Worm (Caenorhabditis elegans) whole organism, L2 larva: ENCODE data around the gene ndx-3.

Experiments used
- C34F6.9 ChIP-seq: fragments of 150-350 bp; optimal IDR thresholded peaks from 2 replicates; lab custom pipeline; 2014; ENCODE audit warnings: missing biosample characterization, missing genetic modification characterization
- F13H6.1 ChIP-seq: sonication (generic microtip); optimal IDR thresholded peaks from 2 replicates; lab custom pipeline; 2016; ENCODE audit warnings: missing genetic modification characterization, missing compliant biosample characterization
- Y55F3AM.14 ChIP-seq: fragments of 200-800 bp; sonication (Bioruptor generic); optimal IDR thresholded peaks from 2 replicates; lab custom pipeline; 2018; ENCODE audit warnings: mild to moderate bottlenecking, missing genetic modification characterization, missing compliant biosample characterization
- alr-1 ChIP-seq: fragments of 150-350 bp; optimal IDR thresholded peaks from 2 replicates; lab custom pipeline; 2014; ENCODE audit warnings: missing biosample characterization, missing genetic modification characterization
- ama-1 ChIP-seq: fragments of 150-350 bp; optimal IDR thresholded peaks from 2 replicates; lab custom pipeline; 2018; ENCODE audit warnings: inconsistent platforms
- blmp-1 ChIP-seq: sonication (generic microtip); optimal IDR thresholded peaks from 2 replicates; lab custom pipeline; 2017; ENCODE audit warnings: missing genetic modification characterization, mild to moderate bottlenecking, missing compliant biosample characterization, antibody characterized with exemption, moderate library complexity; ENCODE audit not compliant: insufficient read depth
- ceh-16 ChIP-seq: fragments of 150-350 bp; optimal IDR thresholded peaks from 2 replicates; lab custom pipeline; 2014; ENCODE audit warnings: missing biosample characterization, missing genetic modification characterization
- ceh-82 ChIP-seq: fragments of 150-350 bp; optimal IDR thresholded peaks from 2 replicates; lab custom pipeline; 2014; ENCODE audit warnings: missing biosample characterization, missing genetic modification characterization
- crh-2 ChIP-seq: sonication (generic microtip); optimal IDR thresholded peaks from 2 replicates; lab custom pipeline; 2017; ENCODE audit warnings: missing biosample characterization, missing genetic modification characterization
- dmd-4 ChIP-seq: sonication (generic microtip); optimal IDR thresholded peaks from 2 replicates; lab custom pipeline; 2017; ENCODE audit warnings: missing biosample characterization, missing genetic modification characterization
- egl-27 ChIP-seq: sonication (generic microtip); optimal IDR thresholded peaks from 3 replicates; lab custom pipeline; 2017; ENCODE audit warnings: missing biosample characterization, missing genetic modification reagents, missing genetic modification characterization
- elt-3 ChIP-seq: sonication (generic microtip); optimal IDR thresholded peaks from 2 replicates; lab custom pipeline; 2017; ENCODE audit warnings: missing biosample characterization, missing genetic modification characterization
- fos-1 ChIP-seq: fragments of 150-350 bp; optimal IDR thresholded peaks from 2 replicates; lab custom pipeline; 2014; ENCODE audit warnings: missing biosample characterization, missing genetic modification characterization
- gmeb-1 ChIP-seq: fragments of 150-350 bp; optimal IDR thresholded peaks from 2 replicates; lab custom pipeline; 2014; ENCODE audit warnings: missing biosample characterization, missing genetic modification characterization
- lin-11 ChIP-seq: fragments of 150-350 bp; sonication (generic microtip); optimal IDR thresholded peaks from 2 replicates; lab custom pipeline; 2014; ENCODE audit warnings: missing biosample characterization, missing genetic modification characterization, inconsistent platforms, mixed read lengths
- lin-13 ChIP-seq: fragments of 150-350 bp; optimal IDR thresholded peaks from 2 replicates; lab custom pipeline; 2014; ENCODE audit warnings: missing biosample characterization, missing genetic modification reagents, missing genetic modification characterization
- lin-39 ChIP-seq: fragments of 150-350 bp; optimal IDR thresholded peaks from 2 replicates; lab custom pipeline; 2014; ENCODE audit warnings: missing biosample characterization, missing genetic modification reagents, missing genetic modification characterization
- lsy-2 ChIP-seq, 2 experiments: fragments of 150-350 bp in 1 of 2; sonication (generic microtip) in 1 of 2; optimal IDR thresholded peaks; 2 replicates each; lab custom pipeline; 2014 to 2017; ENCODE audit warnings: missing biosample characterization in 2 of 2, missing genetic modification characterization in 2 of 2
- mab-5 ChIP-seq: fragments of 150-350 bp; optimal IDR thresholded peaks from 2 replicates; lab custom pipeline; 2014; ENCODE audit warnings: missing biosample characterization, missing genetic modification characterization
- mbf-1 ChIP-seq: sonication (generic microtip); optimal IDR thresholded peaks from 2 replicates; lab custom pipeline; 2017; ENCODE audit warnings: missing biosample characterization, missing genetic modification characterization
- mdl-1 ChIP-seq, 2 experiments: fragments of 150-350 bp in 1 of 2; sonication (generic microtip) in 1 of 2; optimal IDR thresholded peaks; 2 replicates each; lab custom pipeline; 2017; ENCODE audit warnings: missing biosample characterization in 2 of 2, missing genetic modification characterization in 2 of 2
- nhr-10 ChIP-seq: sonication (generic microtip); optimal IDR thresholded peaks from 2 replicates; lab custom pipeline; 2017; ENCODE audit warnings: missing biosample characterization, missing genetic modification characterization
- nhr-11 ChIP-seq: fragments of 150-350 bp; optimal IDR thresholded peaks from 2 replicates; lab custom pipeline; 2014; ENCODE audit warnings: missing biosample characterization, missing genetic modification characterization
- nhr-12 ChIP-seq: fragments of 150-350 bp; optimal IDR thresholded peaks from 2 replicates; lab custom pipeline; 2014; ENCODE audit warnings: missing biosample characterization, missing genetic modification characterization
- nhr-129 ChIP-seq: fragments of 150-350 bp; optimal IDR thresholded peaks from 2 replicates; lab custom pipeline; 2014; ENCODE audit warnings: missing biosample characterization, missing genetic modification characterization
- nhr-21 ChIP-seq: fragments of 150-350 bp; optimal IDR thresholded peaks from 2 replicates; lab custom pipeline; 2014; ENCODE audit warnings: missing biosample characterization, missing genetic modification characterization
- nhr-237 ChIP-seq: fragments of 150-350 bp; optimal IDR thresholded peaks from 2 replicates; lab custom pipeline; 2014; ENCODE audit warnings: missing biosample characterization, missing genetic modification characterization
- nhr-25 ChIP-seq: fragments of 150-350 bp; sonication (generic microtip); optimal IDR thresholded peaks from 3 replicates; lab custom pipeline; 2014; ENCODE audit warnings: missing biosample characterization, missing genetic modification characterization
- nhr-77 ChIP-seq: fragments of 150-350 bp; optimal IDR thresholded peaks from 2 replicates; lab custom pipeline; 2014; ENCODE audit warnings: missing biosample characterization, missing genetic modification characterization
- sem-4 ChIP-seq: fragments of 150-350 bp; optimal IDR thresholded peaks from 2 replicates; lab custom pipeline; 2014; ENCODE audit warnings: missing biosample characterization, missing genetic modification reagents, missing genetic modification characterization
- skn-1 ChIP-seq: sonication (generic microtip); optimal IDR thresholded peaks from 2 replicates; lab custom pipeline; 2017; ENCODE audit warnings: missing biosample characterization, missing genetic modification characterization
- sma-3 ChIP-seq: sonication (generic microtip); optimal IDR thresholded peaks from 2 replicates; lab custom pipeline; 2016; ENCODE audit warnings: missing genetic modification reagents, missing genetic modification characterization, missing compliant biosample characterization
- sma-9 ChIP-seq, 2 experiments: fragments of 150-350 bp in 1 of 2; sonication (generic microtip) in 1 of 2; optimal IDR thresholded peaks; 2 replicates each; lab custom pipeline; 2014 to 2016; ENCODE audit warnings: missing genetic modification characterization in 2 of 2, mild to moderate bottlenecking in 1 of 2, missing biosample characterization in 1 of 2, missing compliant biosample characterization in 1 of 2, missing genetic modification reagents in 1 of 2, moderate library complexity in 1 of 2
- snpc-4 ChIP-seq: fragments of 150-350 bp; optimal IDR thresholded peaks from 2 replicates; lab custom pipeline; 2014; ENCODE audit warnings: missing biosample characterization, missing genetic modification characterization
- unc-39 ChIP-seq: fragments of 150-350 bp; optimal IDR thresholded peaks from 2 replicates; lab custom pipeline; 2014; ENCODE audit warnings: missing biosample characterization, missing genetic modification characterization
- unc-55 ChIP-seq: fragments of 150-350 bp; sonication (generic microtip); optimal IDR thresholded peaks from 3 replicates; lab custom pipeline; 2014; ENCODE audit warnings: missing biosample characterization, missing genetic modification reagents, missing genetic modification characterization
- unc-62 ChIP-seq: fragments of 150-350 bp; optimal IDR thresholded peaks from 2 replicates; lab custom pipeline; 2014; ENCODE audit warnings: missing biosample characterization, missing genetic modification reagents, missing genetic modification characterization
- ztf-1 ChIP-seq: fragments of 200-800 bp; sonication (Bioruptor generic); conservative IDR thresholded peaks from 2 replicates; pipeline ENCODE4 v1.3.6; 2022; ENCODE audit warnings: missing genetic modification characterization, missing compliant biosample characterization
- ztf-11 ChIP-seq: sonication (generic microtip); optimal IDR thresholded peaks from 2 replicates; lab custom pipeline; 2017; ENCODE audit warnings: missing biosample characterization, missing genetic modification characterization
- ztf-4 ChIP-seq: fragments of 150-350 bp; optimal IDR thresholded peaks from 2 replicates; lab custom pipeline; 2014; ENCODE audit warnings: missing biosample characterization, missing genetic modification characterization

The ndx-3 gene

ce11 chrII:4985961-4986503, 32.6 kb downstream of the ndx-3 start:
- TF ChIP-seq gmeb-1 (tag; lab: Kevin White, UChicago) (no peak), skn-1 (tag; lab: Kevin White, UChicago) (no peak), alr-1 (no peak), lin-11 (tag; lab: Kevin White, UChicago) (no peak), nhr-10 (tag; lab: Kevin White, UChicago) (no peak), snpc-4 (no peak), nhr-11 (tag; lab: Kevin White, UChicago) (no peak), unc-39 (tag; lab: Kevin White, UChicago) (no peak), nhr-25 (tag; lab: Kevin White, UChicago) (peak; percentile 32), sma-9 (GFP tag; optimal IDR thresholded peaks at IDR 0.05; lab: Kevin White, UChicago) (peak; percentile 49), sma-9 (tag; optimal IDR thresholded peaks at IDR 0.05; lab: Kevin White, UChicago) (no peak), lin-13 (GFP tag; lab: Kevin White, UChicago) (no peak), F13H6.1 (tag; lab: Kevin White, UChicago) (no peak), ztf-1 (GFP tag; lab: Robert Waterston, UW) (no peak), dmd-4 (tag; lab: Kevin White, UChicago) (no peak), nhr-129 (tag; lab: Kevin White, UChicago) (peak; percentile 40), sma-3 (GFP tag; lab: Kevin White, UChicago) (no peak), unc-55 (GFP tag; lab: Kevin White, UChicago) (no peak), nhr-21 (tag; lab: Kevin White, UChicago) (no peak), ztf-4 (tag; lab: Kevin White, UChicago) (no peak), ceh-16 (peak; percentile 58), C34F6.9 (tag; lab: Kevin White, UChicago) (no peak), fos-1 (no peak), lsy-2 (tag; optimal IDR thresholded peaks at IDR 0.05; lab: Kevin White, UChicago) (no peak)

ce11 chrII:4986664-4987063, 33.3 kb downstream of the ndx-3 start:
- TF ChIP-seq ama-1 (lab: Kevin White, UChicago) (no peak), crh-2 (tag; lab: Kevin White, UChicago) (no peak), sma-3 (GFP tag; lab: Kevin White, UChicago) (no peak), nhr-21 (tag; lab: Kevin White, UChicago) (no peak), C34F6.9 (tag; lab: Kevin White, UChicago) (no peak)

ce11 chrII:4987257-4987656, 33.9 kb downstream of the ndx-3 start:
- TF ChIP-seq lin-11 (tag; lab: Kevin White, UChicago), result no peak
- no peak for TF ChIP-seq sma-9 (GFP tag; optimal IDR thresholded peaks at IDR 0.05; lab: Kevin White, UChicago)
- TF ChIP-seq sma-9 (tag; optimal IDR thresholded peaks at IDR 0.05; lab: Kevin White, UChicago), result no peak
- TF ChIP-seq Y55F3AM.14 (GFP tag; lab: Kevin White, UChicago), result no peak
- no peak for TF ChIP-seq nhr-11 (tag; lab: Kevin White, UChicago)
- no peak for TF ChIP-seq nhr-237 (tag; lab: Kevin White, UChicago)
- no peak for TF ChIP-seq egl-27 (tag; lab: Kevin White, UChicago)
- no peak for TF ChIP-seq mdl-1 (tag; optimal IDR thresholded peaks at IDR 0.05; lab: Kevin White, UChicago)
- TF ChIP-seq ztf-4 (tag; lab: Kevin White, UChicago), result no peak
- TF ChIP-seq ceh-82 (tag; lab: Kevin White, UChicago), result no peak
- TF ChIP-seq sem-4 (tag; lab: Kevin White, UChicago), result no peak

- no peak for TF ChIP-seq nhr-21 (tag; lab: Kevin White, UChicago)
- no peak for TF ChIP-seq alr-1
- no peak for TF ChIP-seq ceh-82 (tag; lab: Kevin White, UChicago)
- no peak for TF ChIP-seq unc-55 (GFP tag; lab: Kevin White, UChicago)
- no peak for TF ChIP-seq gmeb-1 (tag; lab: Kevin White, UChicago)
These were observed 36.4 kb downstream of the ndx-3 start, which contains the start of gene T27F7.12 for ce11 chrII:4989802-4990201. Gene T27F7.12 (plus strand): TSS chrII:4990102.

ce11 chrII:4992977-4993376, 39.6 kb downstream of the ndx-3 start, which contains the start of gene pigb-1:
Gene pigb-1 (minus strand): TSS chrII:4993077.
- TF ChIP-seq nhr-77 (no peak), mab-5 (tag; lab: Kevin White, UChicago) (no peak), blmp-1 (tag; lab: Kevin White, UChicago) (no peak), ztf-11 (tag; lab: Kevin White, UChicago) (no peak), nhr-12 (tag; lab: Kevin White, UChicago) (no peak), nhr-237 (tag; lab: Kevin White, UChicago) (no peak), ama-1 (lab: Kevin White, UChicago) (no peak), fos-1 (no peak), lin-39 (no peak), sma-9 (GFP tag; optimal IDR thresholded peaks at IDR 0.05; lab: Kevin White, UChicago) (no peak), sma-9 (tag; optimal IDR thresholded peaks at IDR 0.05; lab: Kevin White, UChicago) (no peak), snpc-4 (no peak), ztf-1 (GFP tag; lab: Robert Waterston, UW) (no peak), mbf-1 (no peak), elt-3 (tag; lab: Kevin White, UChicago) (no peak), nhr-129 (tag; lab: Kevin White, UChicago) (no peak), unc-62 (GFP tag; lab: Kevin White, UChicago) (no peak), lin-13 (GFP tag; lab: Kevin White, UChicago) (no peak)
- TF ChIP-seq, all 48 proteins: peak for 0
